Worm (Caenorhabditis elegans) whole organism, L4 larva: ENCODE data around the gene ugt-43.

Source experiments
- D1046.2 ChIP-seq: fragments of 200-800 bp; sonication (Bioruptor generic); IDR thresholded peaks from 2 replicates; pipeline ENCODE4 v1.3.6; 2022; ENCODE audit warnings: missing genetic modification characterization, missing compliant biosample characterization
- F26F4.8 ChIP-seq: fragments of 200-800 bp; sonication (Bioruptor generic); conservative IDR thresholded peaks from 2 replicates; pipeline ENCODE4 v1.3.6; 2022; ENCODE audit warnings: missing genetic modification characterization, missing compliant biosample characterization
- F49E8.2 ChIP-seq: sonication (generic microtip); optimal IDR thresholded peaks from 2 replicates; lab custom pipeline; 2016; ENCODE audit warnings: missing compliant biosample characterization, mild to moderate bottlenecking, missing genetic modification characterization, borderline replicate concordance
- Y48G9A.11 ChIP-seq: fragments of 200-800 bp; sonication (Bioruptor generic); IDR thresholded peaks from 2 replicates; pipeline ENCODE4 v1.3.6; 2022; ENCODE audit warnings: missing genetic modification reagents, missing genetic modification characterization, missing compliant biosample characterization
- Y5F2A.4 ChIP-seq: fragments of 200-800 bp; sonication (Bioruptor generic); optimal IDR thresholded peaks from 2 replicates; lab custom pipeline; 2018; ENCODE audit warnings: mild to moderate bottlenecking, missing genetic modification characterization, missing compliant biosample characterization
- Y75B8A.6 ChIP-seq: fragments of 200-800 bp; sonication (Bioruptor generic); IDR thresholded peaks from 2 replicates; pipeline ENCODE4 v1.3.6; 2022; ENCODE audit warnings: missing genetic modification reagents, missing genetic modification characterization, missing compliant biosample characterization
- ZK546.5 ChIP-seq, 2 experiments: sonication (generic microtip); optimal IDR thresholded peaks; 2 replicates each; lab custom pipeline; 2017; ENCODE audit warnings: missing biosample characterization in 2 of 2, missing genetic modification characterization in 2 of 2
- aly-2 ChIP-seq: sonication (generic microtip); optimal IDR thresholded peaks from 2 replicates; lab custom pipeline; 2018; ENCODE audit warnings: missing biosample characterization, missing genetic modification characterization
- attf-4 ChIP-seq: sonication (generic microtip); optimal IDR thresholded peaks from 3 replicates; lab custom pipeline; 2017; ENCODE audit warnings: missing biosample characterization, missing genetic modification characterization
- ceh-28 ChIP-seq: fragments of 150-350 bp; optimal IDR thresholded peaks from 2 replicates; lab custom pipeline; 2014; ENCODE audit warnings: missing biosample characterization, missing genetic modification reagents, missing genetic modification characterization
- ceh-82 ChIP-seq: sonication (generic microtip); optimal IDR thresholded peaks from 2 replicates; lab custom pipeline; 2017; ENCODE audit warnings: missing biosample characterization, missing genetic modification characterization
- daf-16 ChIP-seq, 3 experiments: sonication (generic microtip); optimal IDR thresholded peaks; 2 replicates each; lab custom pipeline; 2016 to 2017; ENCODE audit warnings: missing genetic modification characterization in 3 of 3, missing genetic modification reagents in 3 of 3, mild to moderate bottlenecking in 2 of 3, missing compliant biosample characterization in 2 of 3, missing biosample characterization in 1 of 3, moderate library complexity in 1 of 3
- dmd-6 ChIP-seq: fragments of 200-800 bp; sonication (Bioruptor generic); IDR thresholded peaks from 2 replicates; pipeline ENCODE4 v1.3.6; 2022; ENCODE audit warnings: missing genetic modification reagents, missing genetic modification characterization, missing compliant biosample characterization
- dmd-8 ChIP-seq: fragments of 200-800 bp; sonication (Bioruptor generic); IDR thresholded peaks from 2 replicates; pipeline ENCODE4 v1.3.6; 2022; ENCODE audit warnings: missing genetic modification characterization, missing compliant biosample characterization
- dve-1 ChIP-seq: sonication (generic microtip); optimal IDR thresholded peaks from 2 replicates; lab custom pipeline; 2017; ENCODE audit warnings: antibody characterized with exemption, mild to moderate bottlenecking, missing genetic modification characterization, missing compliant biosample characterization; ENCODE audit not compliant: insufficient read depth
- egl-43 ChIP-seq: fragments of 200-800 bp; sonication (Bioruptor generic); IDR thresholded peaks from 2 replicates; pipeline ENCODE4 v1.3.6; 2022; ENCODE audit warnings: missing genetic modification reagents, missing genetic modification characterization, missing compliant biosample characterization
- lir-3 ChIP-seq: sonication (generic microtip); optimal IDR thresholded peaks from 2 replicates; lab custom pipeline; 2016; ENCODE audit warnings: mild to moderate bottlenecking, missing genetic modification characterization, missing compliant biosample characterization
- madf-5 ChIP-seq, 2 experiments: fragments of 200-800 bp; sonication (Bioruptor generic); IDR thresholded peaks; 2 replicates each; pipeline ENCODE4 v1.3.6; 2022; ENCODE audit warnings: missing compliant biosample characterization in 2 of 2, missing genetic modification characterization in 2 of 2
- nhr-102 ChIP-seq: sonication (generic microtip); optimal IDR thresholded peaks from 2 replicates; lab custom pipeline; 2016; ENCODE audit warnings: mild to moderate bottlenecking, missing genetic modification characterization, moderate library complexity, missing compliant biosample characterization
- nhr-11 ChIP-seq: fragments of 150-350 bp; optimal IDR thresholded peaks from 2 replicates; lab custom pipeline; 2014; ENCODE audit warnings: missing biosample characterization, missing genetic modification characterization
- nhr-111 ChIP-seq: fragments of 200-800 bp; sonication (Bioruptor generic); optimal IDR thresholded peaks from 2 replicates; lab custom pipeline; 2018; ENCODE audit warnings: mild to moderate bottlenecking, missing genetic modification characterization, missing compliant biosample characterization
- nhr-237 ChIP-seq: sonication (generic microtip); optimal IDR thresholded peaks from 2 replicates; lab custom pipeline; 2017; ENCODE audit warnings: missing biosample characterization, missing genetic modification characterization
- nhr-28 ChIP-seq: fragments of 150-350 bp; optimal IDR thresholded peaks from 2 replicates; lab custom pipeline; 2014; ENCODE audit warnings: missing biosample characterization, missing genetic modification characterization
- nhr-41 ChIP-seq: fragments of 200-800 bp; sonication (Bioruptor generic); IDR thresholded peaks from 2 replicates; pipeline ENCODE4 v1.3.6; 2022; ENCODE audit warnings: missing genetic modification reagents, missing genetic modification characterization, missing compliant biosample characterization
- nhr-42 ChIP-seq: fragments of 200-800 bp; sonication (Bioruptor generic); IDR thresholded peaks from 2 replicates; pipeline ENCODE4 v1.3.6; 2022; ENCODE audit warnings: missing genetic modification characterization, missing compliant biosample characterization
- nhr-48 ChIP-seq: sonication (generic microtip); optimal IDR thresholded peaks from 2 replicates; lab custom pipeline; 2016; ENCODE audit warnings: mild to moderate bottlenecking, missing genetic modification characterization, missing compliant biosample characterization
- nhr-76 ChIP-seq: fragments of 150-350 bp; optimal IDR thresholded peaks from 2 replicates; lab custom pipeline; 2014; ENCODE audit warnings: missing biosample characterization, missing genetic modification characterization
- nhr-77 ChIP-seq: fragments of 150-350 bp; optimal IDR thresholded peaks from 2 replicates; lab custom pipeline; 2014; ENCODE audit warnings: missing biosample characterization, missing genetic modification characterization
- pqm-1 ChIP-seq: sonication (generic microtip); optimal IDR thresholded peaks from 2 replicates; lab custom pipeline; 2017; ENCODE audit warnings: missing biosample characterization, missing genetic modification characterization
- saeg-2 ChIP-seq: fragments of 200-800 bp; sonication (Bioruptor generic); IDR thresholded peaks from 2 replicates; pipeline ENCODE4 v1.3.6; 2022; ENCODE audit warnings: missing genetic modification reagents, missing genetic modification characterization, missing compliant biosample characterization
- unc-130 ChIP-seq: sonication (generic microtip); optimal IDR thresholded peaks from 2 replicates; lab custom pipeline; 2016; ENCODE audit warnings: missing genetic modification reagents, missing genetic modification characterization, missing compliant biosample characterization
- unc-39 ChIP-seq: sonication (generic microtip); optimal IDR thresholded peaks from 2 replicates; lab custom pipeline; 2017; ENCODE audit warnings: missing biosample characterization, missing genetic modification characterization
- unc-62 ChIP-seq, 3 experiments: fragments of 150-350 bp in 1 of 3; sonication (generic microtip); optimal IDR thresholded peaks in 2 of 3; peaks in 1 of 3; 1 replicate in 1 of 3; 2 replicates in 2 of 3; lab custom pipeline; 2014 to 2017; ENCODE audit warnings: missing biosample characterization in 3 of 3, missing genetic modification characterization in 3 of 3, missing genetic modification reagents in 3 of 3, missing genotype in 1 of 3
- zfp-2 ChIP-seq: sonication (generic microtip); optimal IDR thresholded peaks from 2 replicates; lab custom pipeline; 2016; ENCODE audit warnings: mild to moderate bottlenecking, missing genetic modification characterization, missing compliant biosample characterization
- zip-11 ChIP-seq: fragments of 200-800 bp; sonication (Bioruptor generic); IDR thresholded peaks from 2 replicates; pipeline ENCODE4 v1.3.6; 2022; ENCODE audit warnings: missing genetic modification characterization, missing compliant biosample characterization
- zip-2 ChIP-seq: fragments of 150-350 bp; optimal IDR thresholded peaks from 2 replicates; lab custom pipeline; 2014; ENCODE audit warnings: missing biosample characterization, missing genetic modification characterization

ugt-43 gene

DNA sequence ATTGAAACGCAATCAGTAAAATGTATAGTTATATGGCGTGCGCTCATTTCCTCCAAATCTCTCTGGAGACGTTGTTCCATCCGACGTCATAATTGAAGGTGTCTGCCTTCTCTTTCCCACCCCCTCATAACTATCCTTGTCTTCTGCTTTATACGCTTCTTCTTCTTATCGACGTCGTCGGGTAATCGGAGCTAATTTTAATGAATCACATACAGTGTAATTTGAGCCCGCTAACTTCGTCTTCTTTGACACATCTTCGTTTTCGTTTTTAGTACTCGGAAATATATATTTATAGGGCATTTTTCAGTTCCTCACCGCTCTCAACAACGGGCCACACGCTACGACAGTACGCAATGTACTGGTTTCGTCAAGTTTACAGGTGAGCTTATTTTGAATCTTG lies 28.0 kb upstream of the ugt-43 start, which contains the start of gene ins-1:
ins-1 (plus strand) TSS at position 301 of the 400 bp plus-strand sequence.
- no peak for TF ChIP-seq unc-39 (tag; lab: Kevin White, UChicago)
- TF ChIP-seq D1046.2 (GFP tag; lab: Robert Waterston, UW): no peak
- TF ChIP-seq nhr-41 (GFP tag; lab: Robert Waterston, UW): no peak
- TF ChIP-seq unc-130 (GFP tag; lab: Kevin White, UChicago): no peak
- no peak for TF ChIP-seq nhr-76 (tag; lab: Kevin White, UChicago)
- TF ChIP-seq madf-5 (GFP tag; IDR thresholded peaks at IDR 0.05; lab: Robert Waterston, UW): no peak
- TF ChIP-seq aly-2: no peak
- TF ChIP-seq Y5F2A.4: no peak
- no peak for TF ChIP-seq ceh-82 (tag; lab: Kevin White, UChicago)
- no peak for TF ChIP-seq zfp-2
- no peak for TF ChIP-seq nhr-48
- TF ChIP-seq Y48G9A.11: no peak
- no peak for TF ChIP-seq dve-1 (tag; lab: Kevin White, UChicago)
- no peak for TF ChIP-seq attf-4 (tag; lab: Kevin White, UChicago)
- no peak for TF ChIP-seq saeg-2 (GFP tag; lab: Robert Waterston, UW)
- TF ChIP-seq Y75B8A.6: no peak
- no peak for TF ChIP-seq F26F4.8 (GFP tag; lab: Robert Waterston, UW)
- no peak for TF ChIP-seq lir-3 (tag; lab: Kevin White, UChicago)
- TF ChIP-seq nhr-237 (tag; lab: Kevin White, UChicago): no peak
- TF ChIP-seq, all 104 proteins: peak for 0

DNA sequence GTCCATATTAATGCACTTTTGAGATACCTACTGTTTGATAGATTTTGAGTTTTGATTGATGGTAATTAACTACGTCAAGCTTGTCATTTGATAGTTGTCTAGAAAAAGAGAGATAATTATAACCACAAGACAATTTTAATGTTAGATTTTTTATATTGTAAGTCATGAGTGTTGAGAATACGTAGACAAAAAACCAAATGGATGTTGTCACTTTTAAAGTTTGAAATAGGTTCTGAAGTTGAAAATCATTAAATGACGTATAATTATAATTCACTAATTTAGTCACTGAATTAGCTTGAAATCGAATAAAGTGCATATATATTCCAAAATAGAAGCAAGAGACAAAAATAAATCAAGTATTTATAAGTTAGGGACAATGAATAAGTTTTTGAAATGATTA lies 27.3 kb upstream of the ugt-43 start:
- TF ChIP-seq zip-2 (tag; lab: Kevin White, UChicago) (no peak), dve-1 (tag; lab: Kevin White, UChicago) (no peak), zip-11 (GFP tag; lab: Robert Waterston, UW) (no peak), nhr-42 (GFP tag; lab: Robert Waterston, UW) (no peak)

DNA sequence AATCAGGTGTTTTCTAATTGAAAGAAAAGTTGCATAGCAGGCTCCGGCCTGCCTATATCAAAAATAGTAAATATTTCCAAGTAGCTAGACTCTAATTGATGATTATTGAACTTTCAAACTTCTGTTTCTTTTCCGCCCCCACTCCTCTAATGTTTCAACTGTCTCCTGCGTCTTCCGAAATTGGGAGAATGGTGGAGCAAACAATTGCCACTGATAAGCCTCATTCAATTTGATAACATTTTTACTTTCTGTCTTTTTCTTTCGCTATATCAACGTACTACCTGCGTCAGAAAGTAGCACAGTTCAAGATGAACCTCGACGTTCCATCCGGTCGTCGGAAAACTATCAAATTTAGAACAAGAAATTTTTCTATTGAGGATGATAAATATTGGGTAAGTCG lies 25.5 kb upstream of the ugt-43 start, which contains the start of gene F13B12.3:
F13B12.3 (plus strand) TSS at position 223 of the 400 bp plus-strand sequence.
- TF ChIP-seq nhr-48 (peak; percentile 18), ceh-28 (no peak), dmd-6 (GFP tag; lab: Robert Waterston, UW) (peak; percentile 90), ZK546.5 (tag; optimal IDR thresholded peaks at IDR 0.05; lab: Kevin White, UChicago) (no peak), nhr-102 (tag; lab: Kevin White, UChicago) (no peak), daf-16 (GFP tag; optimal IDR thresholded peaks at IDR 0.05; lab: Kevin White, UChicago) (no peak), daf-16 (tag; optimal IDR thresholded peaks at IDR 0.05; lab: Kevin White, UChicago) (peak; percentile 79), zfp-2 (no peak), unc-62 (GFP tag; optimal IDR thresholded peaks at IDR 0.05 in 1 of 2; lab: Kevin White, UChicago) (peak in 1 of 2 experiments; percentile 53), unc-62 (tag; optimal IDR thresholded peaks at IDR 0.05; lab: Kevin White, UChicago) (no peak), nhr-77 (tag; lab: Kevin White, UChicago) (peak; percentile 38), egl-43 (GFP tag; lab: Robert Waterston, UW) (no peak), nhr-28 (tag; lab: Kevin White, UChicago) (peak; percentile 82), pqm-1 (tag; lab: Kevin White, UChicago) (peak; percentile 97)
- TF ChIP-seq, all 104 proteins: peak for 7

DNA sequence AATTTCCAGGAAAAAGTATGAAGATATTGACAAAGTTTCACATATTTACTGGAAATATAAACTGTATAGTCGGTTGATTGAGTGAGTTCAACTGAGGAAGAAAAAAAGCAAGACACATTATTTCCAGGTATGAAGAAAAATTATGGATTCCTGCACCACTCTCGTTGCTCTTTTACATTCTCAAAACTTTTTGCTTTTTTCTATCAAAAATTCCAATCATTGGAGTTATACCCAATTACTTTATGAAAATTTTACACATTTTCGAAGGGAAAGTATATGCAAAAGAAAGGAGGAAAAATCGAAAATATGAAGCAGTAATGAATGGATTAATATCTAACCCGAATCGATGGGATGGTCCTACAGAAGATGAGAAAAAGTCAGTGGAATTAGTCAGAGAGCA lies 21.5 kb upstream of the ugt-43 start:
- TF ChIP-seq nhr-111 (GFP tag; lab: Kevin White, UChicago) (no peak), unc-62 (GFP tag; optimal IDR thresholded peaks at IDR 0.05 in 1 of 2; lab: Kevin White, UChicago) (peak in 1 of 2 experiments; percentile 51), unc-62 (tag; optimal IDR thresholded peaks at IDR 0.05; lab: Kevin White, UChicago) (no peak)
- TF ChIP-seq, all 104 proteins: peak for 1

DNA sequence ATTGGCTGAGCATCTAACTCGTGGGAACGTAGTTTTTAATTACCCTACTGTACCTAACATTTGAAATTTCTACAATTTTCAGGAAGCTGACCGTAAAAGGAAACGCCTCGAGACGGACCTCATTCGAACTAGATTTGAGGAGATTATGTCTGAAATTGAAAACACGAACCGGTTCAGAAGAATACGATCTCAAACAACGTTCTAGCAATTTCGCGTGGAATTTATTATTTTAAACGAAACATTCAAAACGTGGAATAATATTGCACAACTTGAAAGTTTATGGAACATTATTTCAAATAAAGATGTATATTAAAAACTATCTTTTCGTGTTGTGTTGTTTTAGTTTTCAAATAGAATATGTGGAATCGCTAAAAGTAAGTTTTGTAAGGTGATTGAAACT lies 20.9 kb upstream of the ugt-43 start, which contains the start of gene F13B12.7:
F13B12.7 (plus strand) TSS at position 301 of the 400 bp plus-strand sequence.
- TF ChIP-seq dmd-8 (no peak), F49E8.2 (tag; lab: Kevin White, UChicago) (no peak), nhr-11 (tag; lab: Kevin White, UChicago) (no peak)
